Worm (Caenorhabditis elegans): Measurements from ENCODE around the gene F54D5.9.

- TF ChIP-seq ztf-11 (tag; optimal IDR thresholded peaks at IDR 0.05) (no peak), unc-39 (tag; optimal IDR thresholded peaks at IDR 0.05) (no peak), aly-2 (tag; optimal IDR thresholded peaks at IDR 0.05) (no peak)
These were observed 1.7 kb downstream of the F54D5.9 start for ce11 chrII:11542958-11543357.

Data from whole organism, L4 larva.